Fruit fly (Drosophila melanogaster) Kc167 (cell line): ENCODE results near the gene Ilp7.

Experiments
- Myc ChIP-seq: fragments of >200 bp; optimal IDR thresholded peaks from 2 replicates; lab custom pipeline; 2017; ENCODE audit warnings: missing external identifiers
- h ChIP-seq: fragments of >200 bp; optimal IDR thresholded peaks from 3 replicates; lab custom pipeline; 2018; ENCODE audit warnings: missing external identifiers
- psq ChIP-seq: fragments of >200 bp; optimal IDR thresholded peaks from 2 replicates; lab custom pipeline; 2017; ENCODE audit warnings: missing external identifiers
- ttk ChIP-seq: sonication (Bioruptor generic); optimal IDR thresholded peaks from 2 replicates; lab custom pipeline; 2017; ENCODE audit warnings: missing external identifiers

- no peak for TF ChIP-seq psq (lab: Kevin White, UChicago)
- TF ChIP-seq Myc (lab: Kevin White, UChicago), result no peak
- TF ChIP-seq h (lab: Kevin White, UChicago), result no peak
- TF ChIP-seq ttk (lab: Kevin White, UChicago), result no peak
These were observed 21.7 kb downstream of the Ilp7 start for dm6 chrX:3689079-3689478.
